Fruit fly (Drosophila melanogaster) whole organism, prepupa: ENCODE data around the gene Acp65Aa.
"Not testable (repeated sequence)": the region's sequence is repeated elsewhere in the genome, so short reads cannot be mapped to it uniquely, and the experiment has no call there.

Source experiments
- Blimp-1 ChIP-seq: fragments of 200-800 bp; sonication (Bioruptor generic); optimal IDR thresholded peaks from 3 replicates; lab custom pipeline; 2017; ENCODE audit warnings: missing biosample characterization, missing genetic modification characterization, mild to moderate bottlenecking, moderate library complexity, missing genetic modification reagents
- CG10631 ChIP-seq: fragments of 200-800 bp; sonication (Bioruptor generic); optimal IDR thresholded peaks from 2 replicates; lab custom pipeline; 2016; ENCODE audit warnings: missing biosample characterization, missing genetic modification characterization
- CG11762 ChIP-seq: fragments of 200-800 bp; sonication (Bioruptor generic); optimal IDR thresholded peaks from 3 replicates; lab custom pipeline; 2016; ENCODE audit warnings: missing biosample characterization, missing genetic modification characterization; ENCODE audit not compliant: insufficient read depth
- CG11902 ChIP-seq: fragments of 200-800 bp; sonication (Bioruptor generic); optimal IDR thresholded peaks from 3 replicates; lab custom pipeline; 2016; ENCODE audit warnings: missing biosample characterization, missing genetic modification characterization
- CG15336 ChIP-seq: fragments of 200-800 bp; sonication (Bioruptor generic); IDR thresholded peaks from 2 replicates; pipeline ENCODE4 v1.3.6; 2022; ENCODE audit warnings: missing biosample characterization, missing genetic modification characterization
- CG16779 ChIP-seq: fragments of 200-800 bp; sonication (Bioruptor generic); optimal IDR thresholded peaks from 3 replicates; lab custom pipeline; 2017; ENCODE audit warnings: missing biosample characterization, mild to moderate bottlenecking, missing genetic modification characterization
- CG3032 ChIP-seq: fragments of 200-800 bp; optimal IDR thresholded peaks from 2 replicates; lab custom pipeline; 2019; ENCODE audit warnings: missing biosample characterization, mild to moderate bottlenecking, missing genetic modification characterization, moderate library complexity
- CG32006 ChIP-seq: fragments of 200-800 bp; sonication (Bioruptor generic); optimal IDR thresholded peaks from 3 replicates; lab custom pipeline; 2017; ENCODE audit warnings: missing biosample characterization, mild to moderate bottlenecking, missing genetic modification characterization
- CG34406 ChIP-seq: fragments of 200-800 bp; sonication (Bioruptor generic); optimal IDR thresholded peaks from 3 replicates; lab custom pipeline; 2016; ENCODE audit warnings: missing biosample characterization, missing genetic modification characterization
- CG4318 ChIP-seq: fragments of 200-800 bp; sonication (Bioruptor generic); optimal IDR thresholded peaks from 3 replicates; lab custom pipeline; 2017; ENCODE audit warnings: missing biosample characterization, mild to moderate bottlenecking, missing genetic modification characterization
- CG6276 ChIP-seq: fragments of 200-800 bp; sonication (Bioruptor generic); optimal IDR thresholded peaks from 2 replicates; lab custom pipeline; 2017; ENCODE audit warnings: missing biosample characterization, mild to moderate bottlenecking, missing genetic modification characterization
- CG6792 ChIP-seq: fragments of 200-800 bp; sonication (Bioruptor generic); optimal IDR thresholded peaks from 3 replicates; lab custom pipeline; 2016; ENCODE audit warnings: missing biosample characterization, missing genetic modification characterization
- CG6808 ChIP-seq: fragments of 200-800 bp; sonication (Bioruptor generic); optimal IDR thresholded peaks from 3 replicates; lab custom pipeline; 2017; ENCODE audit warnings: missing biosample characterization, missing genetic modification characterization, mild to moderate bottlenecking, moderate library complexity, missing genetic modification reagents
- CG8319 ChIP-seq: fragments of 200-800 bp; sonication (Bioruptor generic); optimal IDR thresholded peaks from 3 replicates; lab custom pipeline; 2016; ENCODE audit warnings: missing biosample characterization, missing genetic modification characterization
- CG8632 ChIP-seq: fragments of 200-800 bp; sonication (Bioruptor generic); optimal IDR thresholded peaks from 3 replicates; lab custom pipeline; 2016; ENCODE audit warnings: missing biosample characterization, missing genetic modification characterization
- Eip75B ChIP-seq: fragments of 200-800 bp; sonication (Bioruptor generic); optimal IDR thresholded peaks from 3 replicates; lab custom pipeline; 2016; ENCODE audit warnings: missing biosample characterization, missing genetic modification characterization
- Eip78C ChIP-seq: fragments of 200-800 bp; sonication (Bioruptor generic); peaks from one replicate; lab custom pipeline; 2016; ENCODE audit warnings: missing biosample characterization, missing genetic modification characterization
- Eip93F ChIP-seq: fragments of 200-800 bp; sonication (Bioruptor generic); optimal IDR thresholded peaks from 2 replicates; lab custom pipeline; 2016; ENCODE audit warnings: missing biosample characterization, mild to moderate bottlenecking, missing genetic modification characterization
- Ets21C ChIP-seq: fragments of 200-800 bp; sonication (Bioruptor generic); optimal IDR thresholded peaks from 3 replicates; lab custom pipeline; 2016; ENCODE audit warnings: missing biosample characterization, missing genetic modification characterization
- Hr38 ChIP-seq: sonication (Bioruptor generic); optimal IDR thresholded peaks from 2 replicates; lab custom pipeline; 2016; ENCODE audit warnings: missing biosample characterization, missing genetic modification characterization
- Sox14 ChIP-seq: fragments of 200-800 bp; sonication (Bioruptor generic); optimal IDR thresholded peaks from 3 replicates; lab custom pipeline; 2016; ENCODE audit warnings: missing biosample characterization, missing genetic modification characterization
- achi ChIP-seq: fragments of 200-800 bp; sonication (Bioruptor generic); optimal IDR thresholded peaks from 3 replicates; lab custom pipeline; 2016; ENCODE audit warnings: missing biosample characterization, missing genetic modification characterization
- acj6 ChIP-seq: fragments of 200-800 bp; sonication (Bioruptor generic); optimal IDR thresholded peaks from 3 replicates; lab custom pipeline; 2016; ENCODE audit warnings: missing biosample characterization, missing genetic modification characterization
- cyc ChIP-seq: fragments of 200-800 bp; sonication (Bioruptor generic); optimal IDR thresholded peaks from 3 replicates; lab custom pipeline; 2016; ENCODE audit warnings: missing biosample characterization, missing genetic modification characterization
- dac ChIP-seq: fragments of 200-800 bp; sonication (Bioruptor generic); optimal IDR thresholded peaks from 2 replicates; lab custom pipeline; 2017; ENCODE audit warnings: missing biosample characterization, mild to moderate bottlenecking, missing genetic modification characterization
- dsx ChIP-seq: fragments of 200-800 bp; optimal IDR thresholded peaks from 3 replicates; lab custom pipeline; 2019; ENCODE audit warnings: missing biosample characterization, mild to moderate bottlenecking, missing genetic modification characterization, moderate library complexity; ENCODE audit not compliant: poor library complexity, severe bottlenecking
- fkh ChIP-seq: fragments of 200-800 bp; sonication (Bioruptor generic); optimal IDR thresholded peaks from 3 replicates; lab custom pipeline; 2017; ENCODE audit warnings: missing biosample characterization, mild to moderate bottlenecking, missing genetic modification characterization, moderate library complexity
- lz ChIP-seq: fragments of 200-800 bp; sonication (Bioruptor generic); optimal IDR thresholded peaks from 3 replicates; lab custom pipeline; 2016; ENCODE audit warnings: missing biosample characterization, missing genetic modification characterization
- pdm3 ChIP-seq: fragments of 200-800 bp; sonication (Bioruptor generic); optimal IDR thresholded peaks from 3 replicates; lab custom pipeline; 2016; ENCODE audit warnings: missing biosample characterization, missing genetic modification characterization
- spab ChIP-seq: fragments of 200-800 bp; sonication (Bioruptor generic); optimal IDR thresholded peaks from 2 replicates; lab custom pipeline; 2017; ENCODE audit warnings: missing biosample characterization, mild to moderate bottlenecking, missing genetic modification characterization, missing genetic modification reagents
- ss ChIP-seq, 2 experiments: fragments of 200-800 bp; sonication (Bioruptor generic); optimal IDR thresholded peaks; 2 replicates in 1 of 2; 3 replicates in 1 of 2; lab custom pipeline; 2017 to 2018; ENCODE audit warnings: mild to moderate bottlenecking in 2 of 2, missing biosample characterization in 2 of 2, missing genetic modification characterization in 2 of 2, moderate library complexity in 1 of 2

The Acp65Aa gene

DNA sequence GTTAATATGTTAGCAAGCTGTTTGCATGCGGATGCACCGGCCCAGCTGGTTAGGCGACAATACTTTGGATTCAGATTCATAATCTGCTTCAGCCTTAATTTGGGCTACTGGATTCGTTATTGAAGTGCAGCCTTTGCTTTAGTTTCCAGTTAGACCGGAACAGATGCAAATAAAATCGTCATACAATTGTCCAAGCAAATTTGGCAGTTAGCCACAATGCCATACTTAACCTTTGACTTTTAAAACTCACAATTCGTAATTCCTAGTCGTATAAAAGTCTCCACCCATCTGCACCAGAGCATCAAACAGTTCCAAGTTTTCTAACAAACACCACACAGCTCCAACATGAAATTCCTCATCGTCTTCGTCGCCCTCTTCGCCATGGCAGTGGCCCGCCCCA, 3.3 kb downstream of the Acp65Aa start, which contains the start of gene Lcp65Ab1:
Gene Lcp65Ab1, plus strand, starts transcription at position 301 of the 400 bp plus-strand sequence.
- not testable (repeated sequence) for TF ChIP-seq dac (GFP tag; lab: Kevin White, UChicago); CG34406 (GFP tag; lab: Kevin White, UChicago); CG32006

DNA sequence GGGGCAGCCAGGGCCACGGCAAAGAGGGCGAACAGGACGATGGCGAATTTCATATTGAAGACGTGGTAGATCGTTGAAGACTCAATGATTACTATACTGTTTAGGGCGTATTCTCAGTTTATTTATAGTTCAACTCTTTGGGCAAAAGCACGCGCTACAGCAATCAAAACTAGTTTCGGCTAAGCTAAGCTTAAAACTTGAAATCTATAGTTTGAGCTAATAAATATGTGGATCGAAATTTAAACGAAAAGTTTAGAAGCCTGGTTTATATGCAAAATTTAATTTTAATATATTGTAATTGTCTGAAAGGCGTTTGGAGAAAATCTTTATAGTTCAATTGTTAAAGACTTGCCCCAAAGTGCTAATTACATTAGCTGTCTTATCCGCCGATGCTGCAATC, 4.7 kb downstream of the Acp65Aa start, which contains the start of gene Cpr65Ax1:
Gene Cpr65Ax1, minus strand, starts transcription at position 101 of the 400 bp plus-strand sequence.
- not testable (repeated sequence) for TF ChIP-seq spab, Eip75B, CG6792 (GFP tag; lab: Kevin White, UChicago)

DNA sequence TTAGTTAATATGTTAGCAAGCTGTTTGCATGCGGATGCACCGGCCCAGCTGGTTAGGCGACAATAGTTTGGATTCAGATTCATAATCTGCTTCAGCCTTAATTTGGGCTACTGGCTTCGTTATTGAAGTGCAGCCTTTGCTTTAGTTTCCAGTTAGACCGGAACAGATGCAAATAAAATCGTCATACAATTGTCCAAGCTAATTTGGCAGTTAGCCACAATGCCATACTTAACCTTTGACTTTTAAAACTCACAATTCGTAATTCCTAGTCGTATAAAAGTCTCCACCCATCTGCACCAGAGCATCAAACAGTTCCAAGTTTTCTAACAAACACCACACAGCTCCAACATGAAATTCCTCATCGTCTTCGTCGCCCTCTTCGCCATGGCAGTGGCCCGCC, 6.2 kb downstream of the Acp65Aa start, which contains the start of gene Lcp65Ab2:
Gene Lcp65Ab2, plus strand, starts transcription at position 301 of the 400 bp plus-strand sequence.
- not testable (repeated sequence) for TF ChIP-seq CG6808, Eip75B, dac (GFP tag; lab: Kevin White, UChicago)

DNA sequence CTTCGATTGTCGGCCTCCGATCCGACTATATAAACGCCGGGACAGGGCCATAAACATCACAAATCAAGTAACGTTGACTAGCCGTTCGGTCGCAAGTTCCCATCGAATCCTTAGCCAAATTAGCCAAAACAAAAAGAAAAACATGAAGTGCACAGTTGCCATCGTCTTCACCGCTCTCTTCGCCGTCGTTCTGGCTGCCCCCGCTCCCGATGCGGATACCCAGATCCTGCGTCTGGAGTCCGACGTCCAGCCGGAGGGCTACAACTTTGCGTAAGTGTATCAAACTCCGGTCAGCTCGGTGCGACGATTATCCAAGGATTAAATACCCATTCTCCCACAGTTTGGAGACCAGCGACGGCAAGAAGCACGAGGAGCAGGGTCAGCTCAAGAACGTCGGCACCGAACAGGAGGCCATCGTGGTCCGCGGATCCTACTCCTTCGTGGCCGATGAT, 7.8 kb downstream of the Acp65Aa start, which contains the start of gene Lcp65Ac:
Gene Lcp65Ac, plus strand, starts transcription at position 51 of the 452 bp plus-strand sequence.
- TF ChIP-seq cyc (GFP tag; lab: Kevin White, UChicago) (no peak), CG3032 (no peak), CG32006 (no peak), Sox14 (GFP tag; lab: Kevin White, UChicago) (no peak), CG8319 (GFP tag; lab: Kevin White, UChicago) (no peak), fkh (GFP tag; lab: Kevin White, UChicago) (no peak), CG6276 (GFP tag; lab: Kevin White, UChicago) (no peak), CG6792 (GFP tag; lab: Kevin White, UChicago) (no peak), CG11902 (no peak), Eip93F (GFP tag; lab: Kevin White, UChicago) (no peak)

DNA sequence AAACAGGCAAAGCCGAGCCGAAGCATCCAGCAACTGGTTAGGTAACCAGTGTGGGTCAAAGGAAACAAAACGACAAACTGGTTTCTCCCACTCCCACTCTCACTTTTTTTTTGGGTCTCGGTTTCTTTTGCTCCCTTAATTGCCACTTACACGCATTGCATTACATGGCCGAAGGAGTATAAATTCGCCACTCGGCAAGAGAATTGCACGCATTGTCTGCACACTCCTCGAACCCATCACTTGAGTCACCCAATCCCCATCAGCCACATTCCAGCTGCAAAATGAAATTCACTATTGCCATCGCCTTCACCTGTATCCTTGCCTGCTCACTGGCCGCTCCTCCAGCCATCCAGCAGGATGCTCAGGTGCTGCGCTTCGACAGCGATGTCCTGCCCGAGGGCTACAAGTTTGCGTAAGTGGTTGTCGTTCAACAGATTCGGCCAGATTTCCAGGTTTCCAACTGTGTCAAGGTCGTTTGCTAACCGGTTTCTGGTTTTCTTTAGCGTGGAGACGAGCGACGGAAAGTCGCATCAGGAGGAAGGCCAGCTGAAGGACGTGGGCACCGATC, 9.3 kb downstream of the Acp65Aa start, which contains the start of gene Lcp65Ad:
Gene Lcp65Ad, plus strand, starts transcription at position 208 of the 568 bp plus-strand sequence.
- no peak for TF ChIP-seq CG10631 (GFP tag; lab: Kevin White, UChicago)
- no peak for TF ChIP-seq dac (GFP tag; lab: Kevin White, UChicago)
- no peak for TF ChIP-seq CG15336
- no peak for TF ChIP-seq lz (GFP tag; lab: Kevin White, UChicago)
- TF ChIP-seq acj6, result no peak
- TF ChIP-seq CG11762, result no peak
- TF ChIP-seq Ets21C (GFP tag; lab: Kevin White, UChicago), result no peak
- peak; percentile 58 for TF ChIP-seq Eip78C (GFP tag; lab: Kevin White, UChicago)
- TF ChIP-seq CG32006, result no peak
- peak; percentile 14 for TF ChIP-seq CG6808 (GFP tag; lab: Kevin White, UChicago)
- peak; percentile 84 for TF ChIP-seq Blimp-1
- no peak for TF ChIP-seq Hr38 (GFP tag; lab: Kevin White, UChicago)
- TF ChIP-seq CG8632 (GFP tag; lab: Kevin White, UChicago), result no peak
- TF ChIP-seq CG16779 (tag; lab: Kevin White, UChicago), result no peak
- no peak for TF ChIP-seq CG4318
- TF ChIP-seq achi (GFP tag; lab: Kevin White, UChicago), result no peak
- TF ChIP-seq pdm3 (GFP tag; lab: Kevin White, UChicago), result no peak
- peak; percentile 31 to 63 for TF ChIP-seq ss (GFP tag; optimal IDR thresholded peaks at IDR 0.05; lab: Kevin White, UChicago)
- no peak for TF ChIP-seq Eip75B (GFP tag; lab: Kevin White, UChicago)
- TF ChIP-seq dsx, result no peak
- no peak for TF ChIP-seq CG6792 (GFP tag; lab: Kevin White, UChicago)
